Worm (Caenorhabditis elegans) whole organism, L4 larva: Measurements from ENCODE around the gene F17E5.2.

ENCODE experiments used
- D1046.2 ChIP-seq: fragments of 200-800 bp; sonication (Bioruptor generic); IDR thresholded peaks from 2 replicates; pipeline ENCODE4 v1.3.6; 2022; ENCODE audit warnings: missing genetic modification characterization, missing compliant biosample characterization
- F26F4.8 ChIP-seq: fragments of 200-800 bp; sonication (Bioruptor generic); conservative IDR thresholded peaks from 2 replicates; pipeline ENCODE4 v1.3.6; 2022; ENCODE audit warnings: missing genetic modification characterization, missing compliant biosample characterization
- Y5F2A.4 ChIP-seq: fragments of 200-800 bp; sonication (Bioruptor generic); optimal IDR thresholded peaks from 2 replicates; lab custom pipeline; 2018; ENCODE audit warnings: mild to moderate bottlenecking, missing genetic modification characterization, missing compliant biosample characterization
- Y75B8A.6 ChIP-seq: fragments of 200-800 bp; sonication (Bioruptor generic); IDR thresholded peaks from 2 replicates; pipeline ENCODE4 v1.3.6; 2022; ENCODE audit warnings: missing genetic modification reagents, missing genetic modification characterization, missing compliant biosample characterization
- ZK337.2 ChIP-seq: fragments of 200-800 bp; sonication (Bioruptor generic); IDR thresholded peaks from 2 replicates; pipeline ENCODE4 v1.3.6; 2022; ENCODE audit warnings: missing genetic modification reagents, missing genetic modification characterization, missing compliant biosample characterization
- arid-1 ChIP-seq: fragments of 200-800 bp; sonication (Bioruptor generic); conservative IDR thresholded peaks from 2 replicates; pipeline ENCODE4 v1.3.6; 2022; ENCODE audit warnings: missing genetic modification reagents, missing genetic modification characterization, missing compliant biosample characterization
- attf-4 ChIP-seq: sonication (generic microtip); optimal IDR thresholded peaks from 3 replicates; lab custom pipeline; 2017; ENCODE audit warnings: missing biosample characterization, missing genetic modification characterization
- ceh-44 ChIP-seq: fragments of 200-800 bp; sonication (Bioruptor generic); IDR thresholded peaks from 2 replicates; pipeline ENCODE4 v1.3.6; 2022; ENCODE audit warnings: missing genetic modification reagents, missing genetic modification characterization, missing compliant biosample characterization
- cey-2 ChIP-seq: sonication (generic microtip); optimal IDR thresholded peaks from 3 replicates; lab custom pipeline; 2017; ENCODE audit warnings: missing genetic modification characterization, mild to moderate bottlenecking, missing compliant biosample characterization, antibody characterized with exemption, borderline replicate concordance; ENCODE audit not compliant: insufficient read depth
- ctbp-1 ChIP-seq: fragments of 200-800 bp; sonication (Bioruptor generic); IDR thresholded peaks from 2 replicates; pipeline ENCODE4 v1.3.6; 2022; ENCODE audit warnings: missing genetic modification reagents, missing genetic modification characterization, missing compliant biosample characterization
- dmd-8 ChIP-seq: fragments of 200-800 bp; sonication (Bioruptor generic); IDR thresholded peaks from 2 replicates; pipeline ENCODE4 v1.3.6; 2022; ENCODE audit warnings: missing genetic modification characterization, missing compliant biosample characterization
- dpl-1 ChIP-seq: fragments of 150-350 bp; optimal IDR thresholded peaks from 2 replicates; lab custom pipeline; 2014; ENCODE audit warnings: missing biosample characterization, missing genetic modification reagents, missing genetic modification characterization
- fkh-10 ChIP-seq: fragments of 150-350 bp; optimal IDR thresholded peaks from 2 replicates; lab custom pipeline; 2014; ENCODE audit warnings: missing biosample characterization, missing genetic modification reagents, missing genetic modification characterization
- hif-1 ChIP-seq, 2 experiments: sonication (generic microtip); optimal IDR thresholded peaks; 2 replicates each; lab custom pipeline; 2016 to 2017; ENCODE audit warnings: missing compliant biosample characterization in 2 of 2, missing genetic modification characterization in 2 of 2, missing genetic modification reagents in 2 of 2, missing genotype in 2 of 2, mild to moderate bottlenecking in 1 of 2
- hlh-30 ChIP-seq: sonication (generic microtip); optimal IDR thresholded peaks from 2 replicates; lab custom pipeline; 2017; ENCODE audit warnings: antibody characterized with exemption, mild to moderate bottlenecking, missing genetic modification characterization, missing compliant biosample characterization; ENCODE audit not compliant: insufficient read depth
- hmg-1.1 ChIP-seq: fragments of 200-800 bp; sonication (Bioruptor generic); IDR thresholded peaks from 2 replicates; pipeline ENCODE4 v1.3.6; 2022; ENCODE audit warnings: missing genetic modification reagents, missing genetic modification characterization, missing compliant biosample characterization
- jun-1 ChIP-seq: fragments of 150-350 bp; optimal IDR thresholded peaks from 2 replicates; lab custom pipeline; 2014; ENCODE audit warnings: missing biosample characterization, missing genetic modification reagents, missing genetic modification characterization
- lin-13 ChIP-seq: fragments of 150-350 bp; optimal IDR thresholded peaks from 2 replicates; lab custom pipeline; 2014; ENCODE audit warnings: missing biosample characterization, missing genetic modification reagents, missing genetic modification characterization
- lin-38 ChIP-seq: fragments of 200-800 bp; sonication (Bioruptor generic); IDR thresholded peaks from 2 replicates; pipeline ENCODE4 v1.3.6; 2022; ENCODE audit warnings: missing genetic modification reagents, missing genetic modification characterization, missing compliant biosample characterization
- lin-39 ChIP-seq: fragments of 150-350 bp; optimal IDR thresholded peaks from 2 replicates; lab custom pipeline; 2014; ENCODE audit warnings: missing biosample characterization, missing genetic modification reagents, missing genetic modification characterization
- lir-3 ChIP-seq: sonication (generic microtip); optimal IDR thresholded peaks from 2 replicates; lab custom pipeline; 2016; ENCODE audit warnings: mild to moderate bottlenecking, missing genetic modification characterization, missing compliant biosample characterization
- madf-5 ChIP-seq, 2 experiments: fragments of 200-800 bp; sonication (Bioruptor generic); IDR thresholded peaks; 2 replicates each; pipeline ENCODE4 v1.3.6; 2022; ENCODE audit warnings: missing compliant biosample characterization in 2 of 2, missing genetic modification characterization in 2 of 2
- madf-9 ChIP-seq: fragments of 200-800 bp; sonication (Bioruptor generic); conservative IDR thresholded peaks from 2 replicates; pipeline ENCODE4 v1.3.6; 2022; ENCODE audit warnings: missing genetic modification reagents, missing genetic modification characterization, missing compliant biosample characterization
- mep-1 ChIP-seq: fragments of 150-350 bp; sonication (generic microtip); optimal IDR thresholded peaks from 3 replicates; lab custom pipeline; 2014; ENCODE audit warnings: missing biosample characterization, missing genetic modification characterization
- mxl-2 ChIP-seq: fragments of 200-800 bp; sonication (Bioruptor generic); conservative IDR thresholded peaks from 2 replicates; pipeline ENCODE4 v1.3.6; 2022; ENCODE audit warnings: missing genetic modification reagents, missing genetic modification characterization, missing compliant biosample characterization
- nhr-10 ChIP-seq: fragments of 150-350 bp; optimal IDR thresholded peaks from 2 replicates; lab custom pipeline; 2014; ENCODE audit warnings: missing biosample characterization, missing genetic modification characterization
- nhr-28 ChIP-seq: fragments of 150-350 bp; optimal IDR thresholded peaks from 2 replicates; lab custom pipeline; 2014; ENCODE audit warnings: missing biosample characterization, missing genetic modification characterization
- nhr-41 ChIP-seq: fragments of 200-800 bp; sonication (Bioruptor generic); IDR thresholded peaks from 2 replicates; pipeline ENCODE4 v1.3.6; 2022; ENCODE audit warnings: missing genetic modification reagents, missing genetic modification characterization, missing compliant biosample characterization
- nhr-42 ChIP-seq: fragments of 200-800 bp; sonication (Bioruptor generic); IDR thresholded peaks from 2 replicates; pipeline ENCODE4 v1.3.6; 2022; ENCODE audit warnings: missing genetic modification characterization, missing compliant biosample characterization
- nhr-6 ChIP-seq: fragments of 150-350 bp; optimal IDR thresholded peaks from 2 replicates; lab custom pipeline; 2014; ENCODE audit warnings: missing biosample characterization, missing genetic modification characterization
- nhr-77 ChIP-seq: fragments of 150-350 bp; optimal IDR thresholded peaks from 2 replicates; lab custom pipeline; 2014; ENCODE audit warnings: missing biosample characterization, missing genetic modification characterization
- pqm-1 ChIP-seq: sonication (generic microtip); optimal IDR thresholded peaks from 2 replicates; lab custom pipeline; 2017; ENCODE audit warnings: missing biosample characterization, missing genetic modification characterization
- saeg-2 ChIP-seq: fragments of 200-800 bp; sonication (Bioruptor generic); IDR thresholded peaks from 2 replicates; pipeline ENCODE4 v1.3.6; 2022; ENCODE audit warnings: missing genetic modification reagents, missing genetic modification characterization, missing compliant biosample characterization
- snpc-1.2 ChIP-seq: fragments of 200-800 bp; sonication (Bioruptor generic); IDR thresholded peaks from 2 replicates; pipeline ENCODE4 v1.3.6; 2022; ENCODE audit warnings: missing genetic modification reagents, missing genetic modification characterization, missing compliant biosample characterization
- snpc-4 ChIP-seq: fragments of 150-350 bp; optimal IDR thresholded peaks from 2 replicates; lab custom pipeline; 2014; ENCODE audit warnings: missing biosample characterization, missing genetic modification characterization
- spr-3 ChIP-seq: fragments of 200-800 bp; sonication (Bioruptor generic); optimal IDR thresholded peaks from 2 replicates; lab custom pipeline; 2018; ENCODE audit warnings: mild to moderate bottlenecking, missing genetic modification characterization, missing compliant biosample characterization
- tag-97 ChIP-seq: fragments of 200-800 bp; sonication (Bioruptor generic); IDR thresholded peaks from 2 replicates; pipeline ENCODE4 v1.3.6; 2022; ENCODE audit warnings: missing genetic modification characterization, missing compliant biosample characterization
- unc-130 ChIP-seq: sonication (generic microtip); optimal IDR thresholded peaks from 2 replicates; lab custom pipeline; 2016; ENCODE audit warnings: missing genetic modification reagents, missing genetic modification characterization, missing compliant biosample characterization
- unc-39 ChIP-seq: sonication (generic microtip); optimal IDR thresholded peaks from 2 replicates; lab custom pipeline; 2017; ENCODE audit warnings: missing biosample characterization, missing genetic modification characterization
- unc-62 ChIP-seq, 3 experiments: fragments of 150-350 bp in 1 of 3; sonication (generic microtip); optimal IDR thresholded peaks in 2 of 3; peaks in 1 of 3; 1 replicate in 1 of 3; 2 replicates in 2 of 3; lab custom pipeline; 2014 to 2017; ENCODE audit warnings: missing biosample characterization in 3 of 3, missing genetic modification characterization in 3 of 3, missing genetic modification reagents in 3 of 3, missing genotype in 1 of 3
- zfp-2 ChIP-seq: sonication (generic microtip); optimal IDR thresholded peaks from 2 replicates; lab custom pipeline; 2016; ENCODE audit warnings: mild to moderate bottlenecking, missing genetic modification characterization, missing compliant biosample characterization
- ztf-11 ChIP-seq: fragments of 150-350 bp; optimal IDR thresholded peaks from 2 replicates; lab custom pipeline; 2014; ENCODE audit warnings: missing biosample characterization, missing genetic modification characterization

F17E5.2 gene

ce11 chrX:12357127-12357526 lies 36.9 kb upstream of the F17E5.2 start, which contains the start of gene nspc-13:
Gene nspc-13, plus strand, starts transcription at chrX:12357427.
- TF ChIP-seq hlh-30 (tag; lab: Kevin White, UChicago) (no peak), unc-62 (GFP tag; optimal IDR thresholded peaks at IDR 0.05 in 1 of 2; lab: Kevin White, UChicago) (peak in 1 of 2 experiments; percentile 12), unc-62 (tag; optimal IDR thresholded peaks at IDR 0.05; lab: Kevin White, UChicago) (no peak), mep-1 (tag; lab: Kevin White, UChicago) (no peak)
- TF ChIP-seq, all 104 proteins: peak for 1

- TF ChIP-seq snpc-4 (tag; lab: Kevin White, UChicago) (no peak), unc-130 (GFP tag; lab: Kevin White, UChicago) (no peak), lin-38 (GFP tag; lab: Robert Waterston, UW) (no peak), hmg-1.1 (GFP tag; lab: Robert Waterston, UW) (no peak), cey-2 (tag; lab: Kevin White, UChicago) (no peak), dpl-1 (GFP tag; lab: Kevin White, UChicago) (no peak)
These were observed 35.1 kb upstream of the F17E5.2 start, which contains the start of gene nspc-14 for ce11 chrX:12358957-12359356. Gene nspc-14, minus strand, starts transcription at chrX:12359057.

ce11 chrX:12360444-12360843 lies 33.6 kb upstream of the F17E5.2 start, which contains the start of the genes nspc-15 and F19H6.6:
Gene nspc-15, plus strand, starts transcription at chrX:12360744.
Gene F19H6.6, plus strand, starts transcription at chrX:12360827.
- TF ChIP-seq lir-3 (tag; lab: Kevin White, UChicago), result no peak
- no peak for TF ChIP-seq lin-38 (GFP tag; lab: Robert Waterston, UW)
- TF ChIP-seq fkh-10 (GFP tag; lab: Kevin White, UChicago), result no peak
- TF ChIP-seq F26F4.8 (GFP tag; lab: Robert Waterston, UW), result no peak
- no peak for TF ChIP-seq pqm-1 (tag; lab: Kevin White, UChicago)
- TF ChIP-seq unc-39 (tag; lab: Kevin White, UChicago), result no peak
- no peak for TF ChIP-seq hif-1 (tag; optimal IDR thresholded peaks at IDR 0.05; lab: Kevin White, UChicago)

- 0 out of 2 replicates have a peak, but pooled peaks have one; percentile 5 for TF ChIP-seq dmd-8
- TF ChIP-seq unc-130 (GFP tag; lab: Kevin White, UChicago), result no peak
- TF ChIP-seq fkh-10 (GFP tag; lab: Kevin White, UChicago), result peak; percentile 100
- peak; percentile 95 for TF ChIP-seq madf-9 (GFP tag; lab: Robert Waterston, UW)
- TF ChIP-seq lin-39, result peak; percentile 92
- TF ChIP-seq arid-1 (GFP tag; lab: Robert Waterston, UW), result peak; percentile 76
- TF ChIP-seq ctbp-1 (GFP tag; lab: Robert Waterston, UW), result peak; percentile 98
- TF ChIP-seq tag-97 (GFP tag; lab: Robert Waterston, UW), result peak; percentile 76
- peak; percentile 100 for TF ChIP-seq mep-1 (tag; lab: Kevin White, UChicago)
- peak; percentile 86 for TF ChIP-seq cey-2 (tag; lab: Kevin White, UChicago)
- peak; percentile 100 for TF ChIP-seq nhr-77 (tag; lab: Kevin White, UChicago)
- TF ChIP-seq snpc-4 (tag; lab: Kevin White, UChicago), result peak; percentile 50
- TF ChIP-seq jun-1 (tag; lab: Kevin White, UChicago), result peak; percentile 99
- peak; percentile 91 for TF ChIP-seq spr-3 (GFP tag; lab: Kevin White, UChicago)
- peak in 1 of 2 experiments; percentile 85; a peak in 1 of 4 replicates for TF ChIP-seq madf-5 (GFP tag; IDR thresholded peaks at IDR 0.05; lab: Robert Waterston, UW)
- TF ChIP-seq saeg-2 (GFP tag; lab: Robert Waterston, UW), result peak; percentile 93
- peak; percentile 76 for TF ChIP-seq zfp-2 (tag; lab: Kevin White, UChicago)
- TF ChIP-seq lin-13 (GFP tag; lab: Kevin White, UChicago), result peak; percentile 96
- TF ChIP-seq nhr-10 (tag; lab: Kevin White, UChicago), result peak; percentile 98
- TF ChIP-seq attf-4 (tag; lab: Kevin White, UChicago), result peak; percentile 50
- no peak for TF ChIP-seq snpc-1.2 (GFP tag; lab: Robert Waterston, UW)
- TF ChIP-seq mxl-2 (GFP tag; lab: Robert Waterston, UW), result peak; percentile 83
- 0 out of 2 replicates have a peak, but pooled peaks have one; percentile 32 for TF ChIP-seq ceh-44 (GFP tag; lab: Robert Waterston, UW)
- peak; percentile 56 for TF ChIP-seq ztf-11 (tag; lab: Kevin White, UChicago)
- TF ChIP-seq Y5F2A.4 (GFP tag; lab: Kevin White, UChicago), result peak; percentile 90
- peak; percentile 83; the same call in 1 of the 2 replicates for TF ChIP-seq ZK337.2
- TF ChIP-seq nhr-42 (GFP tag; lab: Robert Waterston, UW), result peak; percentile 97
- TF ChIP-seq nhr-41, result peak; percentile 72; the same call in 1 of the 2 replicates
- TF ChIP-seq nhr-6, result peak; percentile 97
- peak; percentile 91 for TF ChIP-seq nhr-28 (tag; lab: Kevin White, UChicago)
- peak; percentile 87; the same call in 1 of the 2 replicates for TF ChIP-seq D1046.2 (GFP tag; lab: Robert Waterston, UW)
- no peak for TF ChIP-seq Y75B8A.6 (GFP tag; lab: Robert Waterston, UW)
These were observed 31.0 kb upstream of the F17E5.2 start for ce11 chrX:12362951-12363486.
